Worm (Caenorhabditis elegans): ENCODE measurements around the gene nape-2.

Gene nape-2

ce11 chrIV:3725845-3726244 lies 12.9 kb downstream of the nape-2 start, which contains the start of gene smgl-2 (continued):
- TF ChIP-seq Y75B8A.6 (GFP tag; IDR thresholded peaks at IDR 0.05) (no peak), nhr-28 (tag; optimal IDR thresholded peaks at IDR 0.05) (peak; percentile 32), spr-3 (GFP tag; optimal IDR thresholded peaks at IDR 0.05) (no peak), duxl-1 (tag; optimal IDR thresholded peaks at IDR 0.05; ENCODE audit: poor library complexity) (no peak), T26A8.4 (GFP tag; IDR thresholded peaks at IDR 0.05) (no peak; the same call in 1 of the 2 replicates)

ce11 chrIV:3725361-3725760 lies 13.4 kb downstream of the nape-2 start, which contains the start of gene Y37E11AM.2:
Gene Y37E11AM.2 (minus strand): TSS chrIV:3725461.
- TF ChIP-seq daf-16 (GFP tag; optimal IDR thresholded peaks at IDR 0.05) (no peak), daf-16 (tag; optimal IDR thresholded peaks at IDR 0.05) (no peak), ces-1 (GFP tag; optimal IDR thresholded peaks at IDR 0.05) (no peak), nhr-48 (tag; optimal IDR thresholded peaks at IDR 0.05) (no peak), egl-43 (GFP tag; IDR thresholded peaks at IDR 0.05) (no peak)

DNA sequence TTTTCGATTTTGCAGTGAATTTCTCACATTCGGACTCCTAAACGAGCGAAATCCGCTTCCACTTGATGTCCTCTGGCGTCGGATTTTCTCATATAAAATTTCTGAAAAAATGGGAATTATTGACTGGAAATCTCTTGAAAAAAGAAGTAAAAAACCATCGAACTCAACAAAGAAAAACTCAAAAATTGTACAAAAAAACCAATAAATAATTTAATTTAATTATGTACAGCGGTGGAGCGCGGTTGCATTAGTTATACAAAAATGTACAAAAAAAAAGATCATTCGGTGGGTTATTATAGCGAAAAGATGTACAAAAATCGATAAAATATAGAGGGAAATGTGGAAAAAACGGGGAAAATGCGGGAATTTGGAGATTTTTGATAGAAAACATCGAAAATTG lies 16.0 kb downstream of the nape-2 start, which contains the start of gene Y37E11AM.4:
Gene Y37E11AM.4, minus strand, starts transcription at position 101 of the 400 bp plus-strand sequence.
- TF ChIP-seq ZK337.2 (GFP tag; IDR thresholded peaks at IDR 0.05) (no peak), lin-13 (GFP tag; optimal IDR thresholded peaks at IDR 0.05) (no peak), dmd-6 (GFP tag; IDR thresholded peaks at IDR 0.05) (no peak), ama-1 (optimal IDR thresholded peaks at IDR 0.05) (no peak), F44E2.7 (GFP tag; IDR thresholded peaks at IDR 0.05) (no peak), lir-3 (tag; optimal IDR thresholded peaks at IDR 0.05) (no peak), madf-9 (GFP tag; conservative IDR thresholded peaks at IDR 0.05) (no peak), snpc-1.2 (GFP tag; IDR thresholded peaks at IDR 0.05) (no peak)

DNA sequence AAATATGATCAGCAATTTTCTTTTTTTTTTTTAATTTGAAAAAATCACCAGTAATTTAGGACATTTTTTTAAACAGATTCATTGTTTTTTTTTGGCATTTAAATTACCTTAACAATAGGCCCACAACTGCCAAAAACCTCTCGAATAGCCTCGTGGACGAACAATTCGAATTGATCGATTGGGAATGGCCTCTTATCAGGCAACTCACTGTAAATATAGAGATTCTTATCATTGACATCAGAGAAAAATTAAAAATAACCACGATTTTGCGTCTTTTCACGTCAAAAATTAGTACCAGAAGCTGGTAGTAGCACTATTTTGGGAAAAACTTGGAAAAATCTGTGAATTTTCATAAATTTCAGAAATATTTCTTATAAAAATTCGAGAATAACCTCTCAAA lies 16.8 kb downstream of the nape-2 start:
- TF ChIP-seq dve-1 (tag; optimal IDR thresholded peaks at IDR 0.05; ENCODE audit: insufficient read depth) (peak; percentile 32), pqm-1 (tag; optimal IDR thresholded peaks at IDR 0.05) (peak; percentile 20), nhr-28 (tag; optimal IDR thresholded peaks at IDR 0.05) (peak; percentile 16), spr-1 (tag; optimal IDR thresholded peaks at IDR 0.05) (no peak), dmd-6 (GFP tag; IDR thresholded peaks at IDR 0.05) (0 out of 2 replicates have a peak, but pooled peaks have one; percentile 15), Y5F2A.4 (GFP tag; optimal IDR thresholded peaks at IDR 0.05) (no peak), jun-1 (tag; optimal IDR thresholded peaks at IDR 0.05) (no peak), daf-16 (GFP tag; optimal IDR thresholded peaks at IDR 0.05) (no peak), daf-16 (tag; optimal IDR thresholded peaks at IDR 0.05) (peak; percentile 57)

ce11 chrIV:3720644-3721043 lies 18.1 kb downstream of the nape-2 start:
- TF ChIP-seq set-16 (GFP tag; IDR thresholded peaks at IDR 0.05) = no peak
- TF ChIP-seq F37D6.2 (tag; optimal IDR thresholded peaks at IDR 0.05) = no peak
- peak; percentile 30 for TF ChIP-seq nhr-28 (tag; optimal IDR thresholded peaks at IDR 0.05)
- no peak for TF ChIP-seq daf-16 (GFP tag; optimal IDR thresholded peaks at IDR 0.05)
- peak; percentile 34 for TF ChIP-seq daf-16 (tag; optimal IDR thresholded peaks at IDR 0.05)
- no peak for TF ChIP-seq egl-27 (tag; optimal IDR thresholded peaks at IDR 0.05)
- TF ChIP-seq ztf-11 (tag; optimal IDR thresholded peaks at IDR 0.05) = no peak
- no peak for TF ChIP-seq sdz-12 (GFP tag; optimal IDR thresholded peaks at IDR 0.05)
- no peak for TF ChIP-seq ztf-7 (tag; optimal IDR thresholded peaks at IDR 0.05)

DNA sequence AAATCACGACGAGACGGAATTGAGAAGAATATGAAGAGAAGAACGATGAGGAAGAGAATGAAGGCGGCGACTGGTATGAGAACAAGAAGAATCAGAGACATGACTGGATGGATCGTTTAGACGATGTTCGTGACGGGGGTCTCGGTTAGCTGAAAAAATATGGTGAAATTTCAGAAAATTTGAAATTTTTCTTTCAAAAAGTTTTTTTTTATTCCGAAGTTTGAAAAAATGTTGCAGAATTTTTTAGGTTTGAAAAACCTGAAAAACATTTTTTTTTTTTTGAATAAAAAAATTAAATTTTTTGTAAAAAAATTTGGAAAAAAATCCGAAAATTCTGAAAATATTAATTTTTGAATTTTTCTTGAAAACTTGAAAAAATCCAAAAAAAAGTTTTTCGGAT lies 19.7 kb downstream of the nape-2 start, which contains the start of gene Y37E11AM.3:
Gene Y37E11AM.3, minus strand, starts transcription at position 101 of the 400 bp plus-strand sequence.
- no peak for TF ChIP-seq Y75B8A.6 (GFP tag; IDR thresholded peaks at IDR 0.05)
- TF ChIP-seq ctbp-1 (GFP tag; IDR thresholded peaks at IDR 0.05) = no peak
- no peak for TF ChIP-seq nhr-111 (GFP tag; optimal IDR thresholded peaks at IDR 0.05)
- no peak for TF ChIP-seq egl-27 (tag; optimal IDR thresholded peaks at IDR 0.05)
- TF ChIP-seq F44E2.7 (GFP tag; IDR thresholded peaks at IDR 0.05) = no peak
- no peak for TF ChIP-seq ceh-20 (GFP tag; IDR thresholded peaks at IDR 0.05)
- TF ChIP-seq madf-9 (GFP tag; conservative IDR thresholded peaks at IDR 0.05) = no peak
- TF ChIP-seq lir-3 (tag; optimal IDR thresholded peaks at IDR 0.05) = no peak
- TF ChIP-seq dve-1 (tag; optimal IDR thresholded peaks at IDR 0.05; ENCODE audit: insufficient read depth) = no peak
- no peak for TF ChIP-seq php-3 (GFP tag; IDR thresholded peaks at IDR 0.05)
- no peak for TF ChIP-seq nhr-10 (tag; optimal IDR thresholded peaks at IDR 0.05)
- TF ChIP-seq nhr-48 (tag; optimal IDR thresholded peaks at IDR 0.05) = no peak
- no peak for TF ChIP-seq nhr-11 (tag; optimal IDR thresholded peaks at IDR 0.05)
- no peak for TF ChIP-seq skn-1 (tag; optimal IDR thresholded peaks at IDR 0.05)
- no peak for TF ChIP-seq ZK546.5 (tag; optimal IDR thresholded peaks at IDR 0.05)
- TF ChIP-seq lin-39 (tag; optimal IDR thresholded peaks at IDR 0.05) = no peak
